Fruit fly (Drosophila melanogaster): ENCODE results near the gene epsilonCOP.

epsilonCOP gene

DNA sequence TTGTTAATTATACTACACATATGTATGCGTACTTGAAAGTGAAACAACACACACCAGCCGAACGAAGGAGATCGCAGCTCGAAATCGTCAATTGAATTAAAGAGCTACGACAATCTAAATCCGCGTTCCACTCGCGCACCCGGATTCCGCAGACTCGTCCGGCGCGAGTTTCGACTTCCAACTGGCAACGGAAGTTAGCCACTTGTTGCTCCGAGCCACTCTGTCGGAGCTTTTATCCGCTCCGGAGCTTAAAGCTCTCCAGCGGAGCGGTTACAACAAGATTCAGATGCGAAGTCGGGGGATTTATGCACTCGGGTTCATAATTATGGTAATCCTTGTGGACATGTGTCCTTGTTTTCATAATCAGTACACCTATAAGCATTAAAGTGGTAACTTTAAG lies 23.4 kb upstream of the epsilonCOP start, which contains the start of gene Rchy1 (continued):
- TF ChIP-seq sna (GFP tag; IDR thresholded peaks at IDR 0.05; ENCODE audit: partially characterized antibody) (no peak), CG4424 (GFP tag; optimal IDR thresholded peaks at IDR 0.05) (no peak), CG10431 (GFP tag; optimal IDR thresholded peaks at IDR 0.05) (peak; percentile 17), pnt (GFP tag; optimal IDR thresholded peaks at IDR 0.05) (no peak), toy (GFP tag; IDR thresholded peaks at IDR 0.05) (no peak), unpg (GFP tag; optimal IDR thresholded peaks at IDR 0.05) (peak; percentile 1), Lpt (GFP tag; optimal IDR thresholded peaks at IDR 0.05) (no peak), CG11695 (GFP tag; IDR thresholded peaks at IDR 0.05) (0 out of 3 replicates have a peak, but pooled peaks have one; percentile 19), her (GFP tag; optimal IDR thresholded peaks at IDR 0.05) (peak; percentile 37), org-1 (GFP tag; optimal IDR thresholded peaks at IDR 0.05) (no peak), psq (GFP tag; optimal IDR thresholded peaks at IDR 0.05) (no peak), CG6272 (GFP tag; IDR thresholded peaks at IDR 0.05) (no peak), CG9932 (GFP tag; IDR thresholded peaks at IDR 0.05) (no peak), Dll (GFP tag; IDR thresholded peaks at IDR 0.05; ENCODE audit: partially characterized antibody) (no peak), CG1647 (GFP tag; optimal IDR thresholded peaks at IDR 0.05) (no peak), tup (GFP tag; optimal IDR thresholded peaks at IDR 0.05) (no peak), CG13894 (tag; optimal IDR thresholded peaks at IDR 0.05) (peak; percentile 72), CG3407 (GFP tag; optimal IDR thresholded peaks at IDR 0.05) (no peak), CG43689 (GFP tag; IDR thresholded peaks at IDR 0.05) (no peak), CG14860 (GFP tag; IDR thresholded peaks at IDR 0.05; ENCODE audit: partially characterized antibody) (no peak), inv (GFP tag; IDR thresholded peaks at IDR 0.05; ENCODE audit: partially characterized antibody) (no peak), so (GFP tag; IDR thresholded peaks at IDR 0.05) (peak; percentile 62; the same call in 1 of the 3 replicates), MESR4 (GFP tag; optimal IDR thresholded peaks at IDR 0.05) (peak; percentile 3), D19A (tag; optimal IDR thresholded peaks at IDR 0.05) (no peak), mld (GFP tag; IDR thresholded peaks at IDR 0.05; ENCODE audit: partially characterized antibody) (no peak), CG10209 (GFP tag; optimal IDR thresholded peaks at IDR 0.05) (no peak), CG12769 (tag; optimal IDR thresholded peaks at IDR 0.05) (peak; percentile 35), dm (GFP tag; optimal IDR thresholded peaks at IDR 0.05) (no peak), CG4282 (GFP tag; optimal IDR thresholded peaks at IDR 0.05) (no peak), CG7745 (tag; optimal IDR thresholded peaks at IDR 0.05) (no peak), stc (GFP tag; IDR thresholded peaks at IDR 0.05) (peak; percentile 61; the same call in 1 of the 2 replicates), GATAe (GFP tag; conservative IDR thresholded peaks at IDR 0.05) (no peak), nerfin-1 (tag; optimal IDR thresholded peaks at IDR 0.05) (no peak), cad (GFP tag; optimal IDR thresholded peaks at IDR 0.05) (no peak), CG10959 (GFP tag; IDR thresholded peaks at IDR 0.05) (no peak), CG2889 (GFP tag; IDR thresholded peaks at IDR 0.05) (no peak), CG12391 (tag; optimal IDR thresholded peaks at IDR 0.05) (no peak), CG15479 (GFP tag; optimal IDR thresholded peaks at IDR 0.05) (no peak), H15 (GFP tag; IDR thresholded peaks at IDR 0.05) (no peak), CG11723 (GFP tag; optimal IDR thresholded peaks at IDR 0.05) (no peak), CG16815 (GFP tag; optimal IDR thresholded peaks at IDR 0.05) (no peak), tin (GFP tag; optimal IDR thresholded peaks at IDR 0.05) (no peak), scrt (GFP tag; optimal IDR thresholded peaks at IDR 0.05) (peak; percentile 93), CG3995 (GFP tag; optimal IDR thresholded peaks at IDR 0.05) (no peak), NfI (GFP tag; optimal IDR thresholded peaks at IDR 0.05) (peak; percentile 54), Nf-YB (GFP tag; optimal IDR thresholded peaks at IDR 0.05) (no peak), tap (tag; optimal IDR thresholded peaks at IDR 0.05) (no peak), kni (GFP tag; optimal IDR thresholded peaks at IDR 0.05) (no peak), pros (GFP tag; optimal IDR thresholded peaks at IDR 0.05) (no peak), ems (GFP tag; optimal IDR thresholded peaks at IDR 0.05) (no peak), CG11560 (tag; IDR thresholded peaks at IDR 0.05) (no peak)

Data from whole organism, embryonic.